Worm (Caenorhabditis elegans) whole organism, midembryonic: ENCODE measurements around the gene srv-22.

ENCODE experiments used
- T22C8.4 ChIP-seq: fragments of 200-800 bp; sonication (Bioruptor generic); IDR thresholded peaks from 2 replicates; pipeline ENCODE4 v1.3.6; 2022; ENCODE audit warnings: missing genetic modification characterization, missing compliant biosample characterization
- cog-1 ChIP-seq: sonication (generic microtip); optimal IDR thresholded peaks from 2 replicates; lab custom pipeline; 2016; ENCODE audit warnings: missing genetic modification characterization, missing compliant biosample characterization
- flt-1 ChIP-seq: fragments of 200-800 bp; sonication (Bioruptor generic); IDR thresholded peaks from 2 replicates; pipeline ENCODE4 v1.3.6; 2022; ENCODE audit warnings: missing genetic modification characterization, missing compliant biosample characterization
- klf-2 ChIP-seq: fragments of 200-800 bp; sonication (Bioruptor generic); conservative IDR thresholded peaks from 2 replicates; pipeline ENCODE4 v1.3.6; 2022; ENCODE audit warnings: missing genetic modification reagents, missing genetic modification characterization, missing compliant biosample characterization
- med-1 ChIP-seq: sonication (generic microtip); optimal IDR thresholded peaks from 2 replicates; lab custom pipeline; 2017; ENCODE audit warnings: missing genetic modification characterization, mild to moderate bottlenecking, missing compliant biosample characterization, antibody characterized with exemption, missing genetic modification reagents; ENCODE audit not compliant: insufficient read depth
- ref-1 ChIP-seq: fragments of 200-800 bp; sonication (Bioruptor generic); conservative IDR thresholded peaks from 2 replicates; pipeline ENCODE4 v1.3.6; 2022; ENCODE audit warnings: missing genetic modification reagents, missing genetic modification characterization, missing compliant biosample characterization
- tab-1 ChIP-seq: fragments of 200-800 bp; sonication (Bioruptor generic); IDR thresholded peaks from 2 replicates; pipeline ENCODE4 v1.3.6; 2022; ENCODE audit warnings: missing genetic modification characterization, missing compliant biosample characterization
- ztf-23 ChIP-seq: fragments of 200-800 bp; sonication (Bioruptor generic); IDR thresholded peaks from 2 replicates; pipeline ENCODE4 v1.3.6; 2022; ENCODE audit warnings: missing genetic modification reagents, missing genetic modification characterization, missing compliant biosample characterization
- ztf-29 ChIP-seq: fragments of 200-800 bp; sonication (Bioruptor generic); IDR thresholded peaks from 2 replicates; pipeline ENCODE4 v1.3.6; 2022; ENCODE audit warnings: missing genetic modification reagents, missing genetic modification characterization, missing compliant biosample characterization

Gene srv-22

DNA sequence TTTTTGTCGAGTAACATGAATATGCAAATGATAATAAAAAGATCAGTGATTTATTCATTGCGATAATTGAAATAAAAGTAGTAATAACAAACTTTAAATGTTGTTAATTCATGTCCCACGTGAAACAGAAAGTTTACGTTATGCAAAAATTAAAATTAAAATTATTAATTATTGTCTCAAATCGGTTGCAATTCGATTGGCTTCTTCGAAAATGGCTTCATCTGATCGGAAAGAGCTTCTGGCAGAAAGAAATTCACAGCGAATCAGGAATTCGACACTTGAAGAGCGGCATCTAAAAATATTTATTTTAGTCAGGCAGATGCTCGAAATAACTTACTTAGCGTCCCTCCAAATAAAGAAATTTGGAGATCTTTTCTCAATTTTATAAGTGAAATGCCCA lies 13.9 kb downstream of the srv-22 start, which contains the start of gene spe-27:
Gene spe-27, minus strand, starts transcription at position 101 of the 400 bp plus-strand sequence.
- TF ChIP-seq cog-1 (tag; lab: Kevin White, UChicago) (no peak), ref-1 (no peak), tab-1 (no peak), med-1 (GFP tag; lab: Kevin White, UChicago) (no peak), flt-1 (no peak), T22C8.4 (GFP tag; lab: Robert Waterston, UW) (no peak), ztf-23 (GFP tag; lab: Robert Waterston, UW) (no peak), ztf-29 (GFP tag; lab: Robert Waterston, UW) (no peak), klf-2 (no peak)

DNA sequence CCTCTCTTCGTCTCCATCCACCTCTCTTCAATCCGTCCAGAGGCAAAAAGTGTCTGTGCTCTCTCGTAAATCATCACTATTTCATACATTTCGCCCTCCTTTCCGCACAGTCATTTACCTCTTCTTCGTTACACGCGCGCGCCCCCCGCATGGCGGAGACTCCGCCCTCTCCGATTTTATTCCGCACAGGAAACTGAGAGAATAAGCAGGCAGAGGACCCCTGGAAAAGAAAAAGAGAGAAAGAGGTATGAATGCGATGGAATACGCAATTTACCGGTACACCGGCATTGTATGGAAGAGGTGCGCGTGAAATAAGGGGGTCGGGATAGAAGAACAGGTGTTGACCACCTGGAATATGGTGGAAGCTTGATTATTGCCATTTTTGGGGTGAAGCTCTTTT lies 19.0 kb downstream of the srv-22 start:
- TF ChIP-seq tab-1 (no peak), klf-2 (no peak), med-1 (GFP tag; lab: Kevin White, UChicago) (no peak), T22C8.4 (GFP tag; lab: Robert Waterston, UW) (no peak), ref-1 (no peak), ztf-23 (GFP tag; lab: Robert Waterston, UW) (no peak), flt-1 (no peak; the same call in 1 of the 2 replicates), cog-1 (tag; lab: Kevin White, UChicago) (no peak), ztf-29 (GFP tag; lab: Robert Waterston, UW) (no peak)

DNA sequence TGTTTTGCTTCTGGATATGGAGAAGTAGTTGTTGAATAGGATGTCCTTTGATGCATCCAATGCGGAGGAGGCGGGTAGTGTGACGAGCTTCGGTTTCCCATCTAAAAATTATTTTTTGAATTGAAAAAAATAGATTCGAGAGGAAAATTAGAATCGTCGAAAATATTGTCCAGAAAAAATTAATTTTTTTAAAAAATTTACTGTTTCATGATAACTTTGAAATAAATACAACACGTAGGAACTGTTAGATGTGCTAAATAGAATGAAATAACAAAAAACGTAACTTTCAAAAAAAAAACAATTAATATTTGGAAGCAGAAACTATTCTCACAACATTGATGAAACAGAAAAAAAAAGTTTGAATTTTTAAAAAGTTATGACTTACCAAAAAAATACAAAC lies 19.9 kb downstream of the srv-22 start, which contains the start of gene C06E7.4:
Gene C06E7.4, minus strand, starts transcription at position 101 of the 400 bp plus-strand sequence.
- no peak for TF ChIP-seq ref-1
- TF ChIP-seq med-1 (GFP tag; lab: Kevin White, UChicago) = no peak
- no peak for TF ChIP-seq T22C8.4 (GFP tag; lab: Robert Waterston, UW)
- no peak for TF ChIP-seq ztf-23 (GFP tag; lab: Robert Waterston, UW)
- no peak for TF ChIP-seq ztf-29 (GFP tag; lab: Robert Waterston, UW)
- TF ChIP-seq cog-1 (tag; lab: Kevin White, UChicago) = no peak
- no peak for TF ChIP-seq tab-1
- no peak for TF ChIP-seq flt-1
- TF ChIP-seq klf-2 = no peak

DNA sequence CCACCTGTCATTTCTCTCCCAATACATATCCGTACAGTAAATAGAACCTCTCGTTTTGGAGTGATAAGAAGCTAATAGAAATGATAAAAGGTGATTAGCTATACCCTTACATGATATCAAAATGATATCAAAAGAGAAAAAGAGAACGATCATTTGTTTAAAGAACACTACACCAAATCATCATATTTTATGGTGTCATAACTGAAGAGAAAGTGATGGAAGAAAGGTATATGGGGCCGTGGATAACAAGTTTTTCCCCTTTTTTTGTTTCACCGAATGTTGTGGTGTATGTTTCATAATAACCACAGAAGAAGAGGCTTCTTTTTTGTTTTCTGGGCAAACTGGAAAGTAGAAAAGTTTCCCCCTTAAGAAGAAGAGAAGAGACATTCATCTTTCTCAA lies 21.5 kb downstream of the srv-22 start:
- TF ChIP-seq ref-1 (no peak), ztf-29 (GFP tag; lab: Robert Waterston, UW) (no peak), T22C8.4 (GFP tag; lab: Robert Waterston, UW) (no peak), cog-1 (tag; lab: Kevin White, UChicago) (no peak)

DNA sequence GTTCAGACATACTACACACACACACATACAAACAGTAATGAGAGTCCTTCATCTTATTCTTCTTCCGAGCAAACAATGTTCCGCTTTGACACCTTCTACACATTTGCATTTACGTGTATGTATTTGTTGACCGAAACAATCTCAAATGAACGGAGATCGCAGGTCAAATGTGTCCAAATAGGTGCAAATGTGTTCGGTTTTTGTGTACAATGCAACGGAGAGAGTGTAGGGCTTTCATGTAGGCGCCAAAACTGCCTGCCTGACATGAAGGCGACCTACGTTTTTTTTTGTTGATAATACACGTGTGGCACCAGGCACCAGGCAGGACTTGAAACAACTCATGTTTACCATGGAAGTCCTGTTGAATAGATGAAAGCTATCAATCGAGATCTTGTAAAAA lies 22.8 kb downstream of the srv-22 start:
- TF ChIP-seq tab-1 (no peak), ref-1 (no peak), flt-1 (no peak), T22C8.4 (GFP tag; lab: Robert Waterston, UW) (no peak), cog-1 (tag; lab: Kevin White, UChicago) (no peak), med-1 (GFP tag; lab: Kevin White, UChicago) (no peak), ztf-23 (GFP tag; lab: Robert Waterston, UW) (no peak), klf-2 (no peak), ztf-29 (GFP tag; lab: Robert Waterston, UW) (no peak)

DNA sequence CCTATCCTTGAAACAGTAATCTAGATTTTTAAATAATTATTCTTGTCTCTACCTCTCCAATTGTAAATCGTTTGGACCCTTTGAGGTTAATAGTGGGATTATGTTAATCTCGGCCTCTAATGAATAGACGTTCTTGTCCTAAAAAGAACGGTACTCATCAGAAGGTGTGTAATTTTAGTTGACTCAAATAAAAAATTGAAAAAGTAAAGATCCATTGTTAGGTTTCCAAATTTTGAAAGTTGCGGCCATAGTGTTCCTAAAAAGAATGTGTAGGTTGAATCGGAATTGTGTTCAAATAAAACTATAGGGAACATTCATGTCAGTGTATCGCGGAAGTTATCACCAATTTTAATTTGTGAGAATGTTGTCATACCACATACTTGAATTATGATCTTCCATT lies 24.1 kb downstream of the srv-22 start:
- no peak for TF ChIP-seq tab-1
- no peak for TF ChIP-seq med-1 (GFP tag; lab: Kevin White, UChicago)
- no peak for TF ChIP-seq T22C8.4 (GFP tag; lab: Robert Waterston, UW)
- TF ChIP-seq ztf-29 (GFP tag; lab: Robert Waterston, UW) = no peak
- TF ChIP-seq ztf-23 (GFP tag; lab: Robert Waterston, UW) = no peak
- TF ChIP-seq cog-1 (tag; lab: Kevin White, UChicago) = no peak
- TF ChIP-seq klf-2 = no peak
- TF ChIP-seq flt-1 = no peak
- TF ChIP-seq ref-1 = no peak

DNA sequence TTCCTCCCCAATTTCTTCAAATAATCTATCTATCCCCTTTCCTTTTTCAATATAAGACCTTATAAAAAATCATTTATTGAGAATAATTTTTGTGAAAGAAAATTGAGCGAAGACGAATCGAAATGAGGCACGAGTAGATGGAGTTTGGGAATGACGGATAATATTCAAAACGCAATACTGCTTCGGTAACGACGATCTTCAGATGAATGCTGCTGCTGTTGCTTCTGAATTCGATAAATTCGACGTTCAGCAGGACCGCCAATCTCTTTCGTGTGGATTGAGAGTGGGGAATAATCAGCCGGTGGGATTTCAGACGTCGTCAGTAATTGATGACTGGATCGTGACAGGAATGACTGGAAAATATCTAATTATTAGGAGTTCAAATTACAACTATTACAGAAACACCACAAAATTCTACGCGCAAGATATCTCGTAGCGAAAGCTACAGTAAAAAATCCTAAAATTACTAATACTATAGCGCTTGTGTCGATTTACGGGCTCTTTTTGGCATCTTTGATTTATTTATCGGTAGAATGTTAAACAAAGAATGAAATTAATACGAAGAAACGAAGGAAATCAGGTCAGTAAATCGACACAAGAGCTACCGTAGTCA lies 28.9 kb downstream of the srv-22 start:
- TF ChIP-seq flt-1 (no peak), ztf-23 (GFP tag; lab: Robert Waterston, UW) (no peak), ztf-29 (GFP tag; lab: Robert Waterston, UW) (no peak), ref-1 (no peak), klf-2 (no peak), med-1 (GFP tag; lab: Kevin White, UChicago) (no peak)

ce11 chrIV:5847986-5848707 lies 31.6 kb downstream of the srv-22 start, which contains the start of gene sams-3:
Gene sams-3, plus strand, starts transcription at chrIV:5848657.
- TF ChIP-seq cog-1 (tag; lab: Kevin White, UChicago) (no peak), flt-1 (no peak), ztf-29 (GFP tag; lab: Robert Waterston, UW) (no peak), ref-1 (no peak), klf-2 (no peak), tab-1 (no peak), med-1 (GFP tag; lab: Kevin White, UChicago) (no peak), T22C8.4 (GFP tag; lab: Robert Waterston, UW) (no peak), ztf-23 (GFP tag; lab: Robert Waterston, UW) (no peak)

- no peak for TF ChIP-seq tab-1
- TF ChIP-seq ref-1 = no peak
- TF ChIP-seq ztf-29 (GFP tag; lab: Robert Waterston, UW) = no peak
- no peak for TF ChIP-seq T22C8.4 (GFP tag; lab: Robert Waterston, UW)
- TF ChIP-seq flt-1 = no peak
- no peak for TF ChIP-seq ztf-23 (GFP tag; lab: Robert Waterston, UW)
- no peak for TF ChIP-seq med-1 (GFP tag; lab: Kevin White, UChicago)
- no peak for TF ChIP-seq cog-1 (tag; lab: Kevin White, UChicago)
- TF ChIP-seq klf-2 = no peak
Measured at ce11 chrIV:5846269-5846668, 33.5 kb downstream of the srv-22 start, which contains the start of gene sams-4. Gene sams-4, minus strand, starts transcription at chrIV:5846369.
